Fruit fly (Drosophila melanogaster): ENCODE results near the gene ome.

dm6 chr3L:14712799-14713198 lies 40.2 kb downstream of the ome start:
- TF ChIP-seq h (optimal IDR thresholded peaks at IDR 0.05) (no peak), ttk (optimal IDR thresholded peaks at IDR 0.05) (no peak), psq (optimal IDR thresholded peaks at IDR 0.05) (no peak), insv (optimal IDR thresholded peaks at IDR 0.05) (no peak)
